Worm (Caenorhabditis elegans) whole organism, L4 larva: Measurements from ENCODE around the gene nlp-50.

Experiments
- ZK546.5 ChIP-seq, 2 experiments: sonication (generic microtip); optimal IDR thresholded peaks; 2 replicates each; lab custom pipeline; 2017; ENCODE audit warnings: missing biosample characterization in 2 of 2, missing genetic modification characterization in 2 of 2
- aly-2 ChIP-seq: sonication (generic microtip); optimal IDR thresholded peaks from 2 replicates; lab custom pipeline; 2018; ENCODE audit warnings: missing biosample characterization, missing genetic modification characterization
- lin-39 ChIP-seq: fragments of 150-350 bp; optimal IDR thresholded peaks from 2 replicates; lab custom pipeline; 2014; ENCODE audit warnings: missing biosample characterization, missing genetic modification reagents, missing genetic modification characterization
- nhr-237 ChIP-seq: sonication (generic microtip); optimal IDR thresholded peaks from 2 replicates; lab custom pipeline; 2017; ENCODE audit warnings: missing biosample characterization, missing genetic modification characterization
- spr-1 ChIP-seq: sonication (generic microtip); optimal IDR thresholded peaks from 2 replicates; lab custom pipeline; 2016; ENCODE audit warnings: mild to moderate bottlenecking, missing genetic modification characterization, missing compliant biosample characterization

DNA sequence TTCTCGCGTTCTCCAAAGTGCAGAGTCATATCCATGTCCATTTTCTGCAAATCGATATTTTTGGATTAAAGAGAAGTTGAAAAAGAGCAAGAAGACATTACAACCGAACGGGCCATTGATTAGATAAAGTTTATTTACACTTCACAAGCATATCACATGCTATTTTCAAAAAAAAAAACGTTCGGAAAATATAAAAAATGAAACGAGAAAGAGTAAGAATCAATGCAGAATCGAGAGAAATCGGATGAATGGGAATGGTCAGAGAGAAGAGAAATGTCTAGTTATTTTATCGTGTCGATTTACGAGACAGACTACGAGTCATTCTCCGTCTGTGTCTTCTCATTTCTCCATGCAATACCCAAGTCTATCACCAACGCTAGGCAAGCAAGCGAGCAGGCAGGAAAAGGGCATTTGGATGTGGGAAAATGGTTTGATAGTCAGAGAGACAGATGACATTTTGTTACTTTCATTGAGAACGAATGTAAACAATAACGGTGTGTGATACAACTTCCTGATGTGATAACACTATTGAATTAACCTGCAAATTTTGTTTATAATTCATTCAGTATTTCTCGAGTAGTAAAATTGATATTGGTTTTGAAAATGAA is 35.4 kb downstream of the nlp-50 start, which contains the start of gene F31E8.4:
- no peak for TF ChIP-seq aly-2 (tag; lab: Kevin White, UChicago)
- TF ChIP-seq spr-1: no peak
- no peak for TF ChIP-seq nhr-237 (tag; lab: Kevin White, UChicago)
- no peak for TF ChIP-seq ZK546.5 (tag; optimal IDR thresholded peaks at IDR 0.05; lab: Kevin White, UChicago)
- no peak for TF ChIP-seq lin-39 (tag; lab: Kevin White, UChicago)
